Worm (Caenorhabditis elegans): ENCODE data around the gene C02F4.5.

ce11 chrIV:10511432-10511831, 12.5 kb downstream of the C02F4.5 start:
- no peak for TF ChIP-seq ceh-82 (tag; optimal IDR thresholded peaks at IDR 0.05)
- no peak for TF ChIP-seq nhr-237 (tag; optimal IDR thresholded peaks at IDR 0.05)

Measured in whole organism, L2 larva.